Worm (Caenorhabditis elegans) whole organism, L4 larva: ENCODE data around the gene F22B5.5.

Experiments used
- F26F4.8 ChIP-seq: fragments of 200-800 bp; sonication (Bioruptor generic); conservative IDR thresholded peaks from 2 replicates; pipeline ENCODE4 v1.3.6; 2022; ENCODE audit warnings: missing genetic modification characterization, missing compliant biosample characterization
- T20F7.1 ChIP-seq: fragments of 200-800 bp; sonication (Bioruptor generic); optimal IDR thresholded peaks from 2 replicates; lab custom pipeline; 2018; ENCODE audit warnings: mild to moderate bottlenecking, missing genetic modification characterization, missing compliant biosample characterization
- T26A8.4 ChIP-seq: fragments of 200-800 bp; sonication (Bioruptor generic); IDR thresholded peaks from 2 replicates; pipeline ENCODE4 v1.3.6; 2022; ENCODE audit warnings: missing genetic modification characterization, missing compliant biosample characterization
- Y105C5A.15 ChIP-seq: fragments of 200-800 bp; sonication (Bioruptor generic); IDR thresholded peaks from 2 replicates; pipeline ENCODE4 v1.3.6; 2022; ENCODE audit warnings: missing genetic modification characterization, missing compliant biosample characterization
- Y5F2A.4 ChIP-seq: fragments of 200-800 bp; sonication (Bioruptor generic); optimal IDR thresholded peaks from 2 replicates; lab custom pipeline; 2018; ENCODE audit warnings: mild to moderate bottlenecking, missing genetic modification characterization, missing compliant biosample characterization
- Y75B8A.6 ChIP-seq: fragments of 200-800 bp; sonication (Bioruptor generic); IDR thresholded peaks from 2 replicates; pipeline ENCODE4 v1.3.6; 2022; ENCODE audit warnings: missing genetic modification reagents, missing genetic modification characterization, missing compliant biosample characterization
- aha-1 ChIP-seq: fragments of 150-350 bp; peaks from one replicate; lab custom pipeline; 2014; ENCODE audit warnings: missing biosample characterization, missing genetic modification characterization
- aly-2 ChIP-seq: sonication (generic microtip); optimal IDR thresholded peaks from 2 replicates; lab custom pipeline; 2018; ENCODE audit warnings: missing biosample characterization, missing genetic modification characterization
- ama-1 ChIP-seq: fragments of 150-350 bp; optimal IDR thresholded peaks from 2 replicates; lab custom pipeline; 2014; ENCODE audit warnings: inconsistent platforms, mixed read lengths
- arid-1 ChIP-seq: fragments of 200-800 bp; sonication (Bioruptor generic); conservative IDR thresholded peaks from 2 replicates; pipeline ENCODE4 v1.3.6; 2022; ENCODE audit warnings: missing genetic modification reagents, missing genetic modification characterization, missing compliant biosample characterization
- attf-4 ChIP-seq: sonication (generic microtip); optimal IDR thresholded peaks from 3 replicates; lab custom pipeline; 2017; ENCODE audit warnings: missing biosample characterization, missing genetic modification characterization
- ceh-44 ChIP-seq: fragments of 200-800 bp; sonication (Bioruptor generic); IDR thresholded peaks from 2 replicates; pipeline ENCODE4 v1.3.6; 2022; ENCODE audit warnings: missing genetic modification reagents, missing genetic modification characterization, missing compliant biosample characterization
- ceh-62 ChIP-seq: sonication (generic microtip); optimal IDR thresholded peaks from 2 replicates; lab custom pipeline; 2017; ENCODE audit warnings: missing biosample characterization, missing genetic modification characterization
- ces-1 ChIP-seq: fragments of 150-350 bp; sonication (generic microtip); optimal IDR thresholded peaks from 4 replicates; lab custom pipeline; 2014; ENCODE audit warnings: missing biosample characterization, missing genetic modification reagents, missing genetic modification characterization
- cey-2 ChIP-seq: sonication (generic microtip); optimal IDR thresholded peaks from 3 replicates; lab custom pipeline; 2017; ENCODE audit warnings: missing genetic modification characterization, mild to moderate bottlenecking, missing compliant biosample characterization, antibody characterized with exemption, borderline replicate concordance; ENCODE audit not compliant: insufficient read depth
- ctbp-1 ChIP-seq: fragments of 200-800 bp; sonication (Bioruptor generic); IDR thresholded peaks from 2 replicates; pipeline ENCODE4 v1.3.6; 2022; ENCODE audit warnings: missing genetic modification reagents, missing genetic modification characterization, missing compliant biosample characterization
- daf-12 ChIP-seq: fragments of 150-350 bp; optimal IDR thresholded peaks from 2 replicates; lab custom pipeline; 2014; ENCODE audit warnings: missing biosample characterization, missing genetic modification reagents, missing genetic modification characterization
- daf-16 ChIP-seq, 3 experiments: sonication (generic microtip); optimal IDR thresholded peaks; 2 replicates each; lab custom pipeline; 2016 to 2017; ENCODE audit warnings: missing genetic modification characterization in 3 of 3, missing genetic modification reagents in 3 of 3, mild to moderate bottlenecking in 2 of 3, missing compliant biosample characterization in 2 of 3, missing biosample characterization in 1 of 3, moderate library complexity in 1 of 3
- daf-19 ChIP-seq: fragments of 200-800 bp; sonication (Bioruptor generic); conservative IDR thresholded peaks from 2 replicates; pipeline ENCODE4 v1.3.6; 2022; ENCODE audit warnings: missing genetic modification characterization, missing compliant biosample characterization
- dmd-9 ChIP-seq: fragments of 200-800 bp; sonication (Bioruptor generic); IDR thresholded peaks from 2 replicates; pipeline ENCODE4 v1.3.6; 2022; ENCODE audit warnings: missing genetic modification reagents, missing genetic modification characterization, missing compliant biosample characterization
- dve-1 ChIP-seq: sonication (generic microtip); optimal IDR thresholded peaks from 2 replicates; lab custom pipeline; 2017; ENCODE audit warnings: antibody characterized with exemption, mild to moderate bottlenecking, missing genetic modification characterization, missing compliant biosample characterization; ENCODE audit not compliant: insufficient read depth
- egl-27 ChIP-seq: sonication (generic microtip); optimal IDR thresholded peaks from 3 replicates; lab custom pipeline; 2017; ENCODE audit warnings: missing biosample characterization, missing genetic modification reagents, missing genetic modification characterization
- fkh-10 ChIP-seq: fragments of 150-350 bp; optimal IDR thresholded peaks from 2 replicates; lab custom pipeline; 2014; ENCODE audit warnings: missing biosample characterization, missing genetic modification reagents, missing genetic modification characterization
- hif-1 ChIP-seq, 2 experiments: sonication (generic microtip); optimal IDR thresholded peaks; 2 replicates each; lab custom pipeline; 2016 to 2017; ENCODE audit warnings: missing compliant biosample characterization in 2 of 2, missing genetic modification characterization in 2 of 2, missing genetic modification reagents in 2 of 2, missing genotype in 2 of 2, mild to moderate bottlenecking in 1 of 2
- hlh-11 ChIP-seq: fragments of 200-800 bp; sonication (Bioruptor generic); optimal IDR thresholded peaks from 2 replicates; lab custom pipeline; 2018; ENCODE audit warnings: mild to moderate bottlenecking, missing genetic modification characterization, missing compliant biosample characterization
- lin-1 ChIP-seq: fragments of 200-800 bp; sonication (Bioruptor generic); IDR thresholded peaks from 2 replicates; pipeline ENCODE4 v1.3.6; 2022; ENCODE audit warnings: missing genetic modification reagents, missing genetic modification characterization, missing compliant biosample characterization
- lin-39 ChIP-seq: fragments of 150-350 bp; optimal IDR thresholded peaks from 2 replicates; lab custom pipeline; 2014; ENCODE audit warnings: missing biosample characterization, missing genetic modification reagents, missing genetic modification characterization
- madf-9 ChIP-seq: fragments of 200-800 bp; sonication (Bioruptor generic); conservative IDR thresholded peaks from 2 replicates; pipeline ENCODE4 v1.3.6; 2022; ENCODE audit warnings: missing genetic modification reagents, missing genetic modification characterization, missing compliant biosample characterization
- mdt-29 ChIP-seq: fragments of 200-800 bp; sonication (Bioruptor generic); IDR thresholded peaks from 2 replicates; pipeline ENCODE4 v1.3.6; 2022; ENCODE audit warnings: missing genetic modification reagents, missing genetic modification characterization, missing compliant biosample characterization
- mes-2 ChIP-seq: sonication (generic microtip); optimal IDR thresholded peaks from 2 replicates; lab custom pipeline; 2016; ENCODE audit warnings: missing genotype, mild to moderate bottlenecking, missing genetic modification characterization, missing compliant biosample characterization; ENCODE audit not compliant: poor library complexity, severe bottlenecking
- mxl-3 ChIP-seq: fragments of 200-800 bp; sonication (Bioruptor generic); optimal IDR thresholded peaks from 2 replicates; lab custom pipeline; 2018; ENCODE audit warnings: mild to moderate bottlenecking, missing genetic modification characterization, missing compliant biosample characterization
- nhr-10 ChIP-seq: fragments of 150-350 bp; optimal IDR thresholded peaks from 2 replicates; lab custom pipeline; 2014; ENCODE audit warnings: missing biosample characterization, missing genetic modification characterization
- nhr-102 ChIP-seq: sonication (generic microtip); optimal IDR thresholded peaks from 2 replicates; lab custom pipeline; 2016; ENCODE audit warnings: mild to moderate bottlenecking, missing genetic modification characterization, moderate library complexity, missing compliant biosample characterization
- nhr-11 ChIP-seq: fragments of 150-350 bp; optimal IDR thresholded peaks from 2 replicates; lab custom pipeline; 2014; ENCODE audit warnings: missing biosample characterization, missing genetic modification characterization
- nhr-111 ChIP-seq: fragments of 200-800 bp; sonication (Bioruptor generic); optimal IDR thresholded peaks from 2 replicates; lab custom pipeline; 2018; ENCODE audit warnings: mild to moderate bottlenecking, missing genetic modification characterization, missing compliant biosample characterization
- nhr-237 ChIP-seq: sonication (generic microtip); optimal IDR thresholded peaks from 2 replicates; lab custom pipeline; 2017; ENCODE audit warnings: missing biosample characterization, missing genetic modification characterization
- nhr-28 ChIP-seq: fragments of 150-350 bp; optimal IDR thresholded peaks from 2 replicates; lab custom pipeline; 2014; ENCODE audit warnings: missing biosample characterization, missing genetic modification characterization
- nhr-42 ChIP-seq: fragments of 200-800 bp; sonication (Bioruptor generic); IDR thresholded peaks from 2 replicates; pipeline ENCODE4 v1.3.6; 2022; ENCODE audit warnings: missing genetic modification characterization, missing compliant biosample characterization
- nhr-48 ChIP-seq: sonication (generic microtip); optimal IDR thresholded peaks from 2 replicates; lab custom pipeline; 2016; ENCODE audit warnings: mild to moderate bottlenecking, missing genetic modification characterization, missing compliant biosample characterization
- php-3 ChIP-seq: fragments of 200-800 bp; sonication (Bioruptor generic); IDR thresholded peaks from 2 replicates; pipeline ENCODE4 v1.3.6; 2022; ENCODE audit warnings: missing genetic modification reagents, missing genetic modification characterization, missing compliant biosample characterization
- rbr-2 ChIP-seq: sonication (generic microtip); optimal IDR thresholded peaks from 2 replicates; lab custom pipeline; 2016; ENCODE audit warnings: missing genotype, missing genetic modification characterization, missing compliant biosample characterization
- saeg-2 ChIP-seq: fragments of 200-800 bp; sonication (Bioruptor generic); IDR thresholded peaks from 2 replicates; pipeline ENCODE4 v1.3.6; 2022; ENCODE audit warnings: missing genetic modification reagents, missing genetic modification characterization, missing compliant biosample characterization
- sdz-12 ChIP-seq: fragments of 200-800 bp; sonication (Bioruptor generic); optimal IDR thresholded peaks from 2 replicates; lab custom pipeline; 2018; ENCODE audit warnings: mild to moderate bottlenecking, missing genetic modification characterization, missing compliant biosample characterization
- spr-3 ChIP-seq: fragments of 200-800 bp; sonication (Bioruptor generic); optimal IDR thresholded peaks from 2 replicates; lab custom pipeline; 2018; ENCODE audit warnings: mild to moderate bottlenecking, missing genetic modification characterization, missing compliant biosample characterization
- unc-130 ChIP-seq: sonication (generic microtip); optimal IDR thresholded peaks from 2 replicates; lab custom pipeline; 2016; ENCODE audit warnings: missing genetic modification reagents, missing genetic modification characterization, missing compliant biosample characterization
- unc-39 ChIP-seq: sonication (generic microtip); optimal IDR thresholded peaks from 2 replicates; lab custom pipeline; 2017; ENCODE audit warnings: missing biosample characterization, missing genetic modification characterization
- unc-62 ChIP-seq, 3 experiments: fragments of 150-350 bp in 1 of 3; sonication (generic microtip); optimal IDR thresholded peaks in 2 of 3; peaks in 1 of 3; 1 replicate in 1 of 3; 2 replicates in 2 of 3; lab custom pipeline; 2014 to 2017; ENCODE audit warnings: missing biosample characterization in 3 of 3, missing genetic modification characterization in 3 of 3, missing genetic modification reagents in 3 of 3, missing genotype in 1 of 3
- zfp-3 ChIP-seq: fragments of 200-800 bp; sonication (Bioruptor generic); conservative IDR thresholded peaks from 2 replicates; pipeline ENCODE4 v1.3.6; 2022; ENCODE audit warnings: missing genetic modification reagents, missing genetic modification characterization, missing compliant biosample characterization
- zip-2 ChIP-seq: fragments of 150-350 bp; optimal IDR thresholded peaks from 2 replicates; lab custom pipeline; 2014; ENCODE audit warnings: missing biosample characterization, missing genetic modification characterization

Gene F22B5.5

DNA sequence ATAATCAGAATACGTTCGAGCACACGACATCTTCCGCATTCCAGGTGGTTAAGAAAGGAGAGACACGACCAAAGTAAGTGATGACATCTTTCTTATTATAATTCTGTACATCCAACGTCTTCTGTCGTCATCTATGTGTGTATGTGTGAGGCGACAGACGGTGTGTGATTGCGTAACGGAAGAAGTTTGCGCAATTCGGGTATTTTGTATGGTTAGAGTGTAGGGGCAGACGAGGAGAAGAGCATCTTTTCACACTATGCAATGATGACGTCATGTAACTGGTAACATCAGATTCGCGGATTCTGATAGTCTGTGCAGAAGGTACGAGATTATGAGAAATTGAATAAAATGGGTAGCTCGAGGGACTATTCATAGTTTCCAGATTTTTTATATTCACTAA lies 39.4 kb downstream of the F22B5.5 start:
- no peak for TF ChIP-seq madf-9 (GFP tag; lab: Robert Waterston, UW)
- TF ChIP-seq nhr-237 (tag; lab: Kevin White, UChicago): no peak
- no peak for TF ChIP-seq cey-2 (tag; lab: Kevin White, UChicago)
- TF ChIP-seq F26F4.8: no peak
- TF ChIP-seq mdt-29 (GFP tag; lab: Robert Waterston, UW): no peak
- TF ChIP-seq mes-2 (tag; lab: Kevin White, UChicago): no peak
- no peak for TF ChIP-seq arid-1
- TF ChIP-seq T26A8.4 (GFP tag; lab: Robert Waterston, UW): no peak
- TF ChIP-seq zfp-3 (GFP tag; lab: Robert Waterston, UW): no peak
- TF ChIP-seq nhr-111: no peak
- no peak for TF ChIP-seq lin-39 (tag; lab: Kevin White, UChicago)
- no peak for TF ChIP-seq unc-130
- TF ChIP-seq hif-1 (tag; optimal IDR thresholded peaks at IDR 0.05; lab: Kevin White, UChicago): no peak
- no peak for TF ChIP-seq unc-62 (GFP tag; optimal IDR thresholded peaks at IDR 0.05 in 1 of 2; lab: Kevin White, UChicago)
- no peak for TF ChIP-seq unc-62 (tag; optimal IDR thresholded peaks at IDR 0.05; lab: Kevin White, UChicago)
- TF ChIP-seq attf-4 (tag; lab: Kevin White, UChicago): no peak
- no peak for TF ChIP-seq Y75B8A.6 (GFP tag; lab: Robert Waterston, UW)
- TF ChIP-seq aly-2 (tag; lab: Kevin White, UChicago): no peak
- TF ChIP-seq aha-1 (tag; lab: Kevin White, UChicago): no peak
- no peak for TF ChIP-seq dmd-9 (GFP tag; lab: Robert Waterston, UW)
- TF ChIP-seq, all 104 proteins: peak for 0

DNA sequence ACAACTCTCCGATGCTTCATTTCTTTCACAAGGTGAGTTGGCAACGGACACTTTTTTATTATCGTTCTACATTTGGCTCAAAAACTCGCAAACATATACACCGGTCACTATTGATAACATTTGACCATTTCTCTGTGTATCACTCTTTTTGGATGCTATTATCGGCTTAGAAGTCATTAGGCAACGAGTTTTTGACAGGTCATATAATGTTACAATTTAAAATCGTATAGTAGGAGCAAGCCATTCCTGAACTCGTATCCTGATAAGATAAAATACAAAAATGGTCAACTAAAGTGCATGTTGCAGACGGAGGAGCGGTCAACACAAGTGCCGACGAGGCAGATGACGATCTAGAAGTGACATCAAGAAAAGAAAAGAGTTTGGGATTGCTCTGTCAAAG lies 41.5 kb downstream of the F22B5.5 start:
- TF ChIP-seq nhr-237 (tag; lab: Kevin White, UChicago): no peak
- TF ChIP-seq T20F7.1 (GFP tag; lab: Kevin White, UChicago): no peak
- TF ChIP-seq unc-39 (tag; lab: Kevin White, UChicago): no peak
- peak; percentile 32 for TF ChIP-seq nhr-102 (tag; lab: Kevin White, UChicago)
- no peak for TF ChIP-seq dmd-9 (GFP tag; lab: Robert Waterston, UW)
- no peak for TF ChIP-seq ctbp-1 (GFP tag; lab: Robert Waterston, UW)
- no peak for TF ChIP-seq lin-1
- TF ChIP-seq daf-16 (GFP tag; optimal IDR thresholded peaks at IDR 0.05; lab: Kevin White, UChicago): no peak
- TF ChIP-seq daf-16 (tag; optimal IDR thresholded peaks at IDR 0.05; lab: Kevin White, UChicago): peak; percentile 94
- TF ChIP-seq nhr-48 (tag; lab: Kevin White, UChicago): no peak
- no peak for TF ChIP-seq madf-9 (GFP tag; lab: Robert Waterston, UW)
- TF ChIP-seq egl-27 (tag; lab: Kevin White, UChicago): no peak
- TF ChIP-seq F26F4.8: no peak
- TF ChIP-seq nhr-111: no peak
- TF ChIP-seq Y5F2A.4 (GFP tag; lab: Kevin White, UChicago): no peak
- TF ChIP-seq sdz-12 (GFP tag; lab: Kevin White, UChicago): no peak
- no peak for TF ChIP-seq ceh-62 (tag; lab: Kevin White, UChicago)
- TF ChIP-seq hif-1 (tag; optimal IDR thresholded peaks at IDR 0.05; lab: Kevin White, UChicago): no peak
- no peak for TF ChIP-seq aha-1 (tag; lab: Kevin White, UChicago)
- no peak for TF ChIP-seq Y105C5A.15
- no peak for TF ChIP-seq nhr-42 (GFP tag; lab: Robert Waterston, UW)
- no peak for TF ChIP-seq daf-19 (GFP tag; lab: Robert Waterston, UW)
- TF ChIP-seq nhr-11: no peak
- no peak for TF ChIP-seq mxl-3 (GFP tag; lab: Kevin White, UChicago)
- TF ChIP-seq dve-1: peak; percentile 70
- peak; percentile 45 for TF ChIP-seq nhr-28
- no peak for TF ChIP-seq rbr-2 (tag; lab: Kevin White, UChicago)
- TF ChIP-seq fkh-10: no peak
- TF ChIP-seq nhr-10 (tag; lab: Kevin White, UChicago): no peak
- no peak for TF ChIP-seq ces-1 (GFP tag; lab: Kevin White, UChicago)
- no peak for TF ChIP-seq saeg-2
- TF ChIP-seq lin-39 (tag; lab: Kevin White, UChicago): no peak
- no peak for TF ChIP-seq ceh-44 (GFP tag; lab: Robert Waterston, UW)
- TF ChIP-seq spr-3 (GFP tag; lab: Kevin White, UChicago): no peak
- no peak for TF ChIP-seq ama-1 (lab: Kevin White, UChicago)
- peak; percentile 82 for TF ChIP-seq php-3 (GFP tag; lab: Robert Waterston, UW)
- TF ChIP-seq daf-12 (tag; lab: Kevin White, UChicago): no peak
- peak; percentile 88 for TF ChIP-seq hlh-11 (tag; lab: Kevin White, UChicago)
- no peak for TF ChIP-seq zip-2
